Worm (Caenorhabditis elegans) whole organism, L2 larva: ENCODE measurements around the gene M03F8.5.

Source experiments
- blmp-1 ChIP-seq: sonication (generic microtip); optimal IDR thresholded peaks from 2 replicates; lab custom pipeline; 2017; ENCODE audit warnings: missing genetic modification characterization, mild to moderate bottlenecking, missing compliant biosample characterization, antibody characterized with exemption, moderate library complexity; ENCODE audit not compliant: insufficient read depth
- ceh-16 ChIP-seq: fragments of 150-350 bp; optimal IDR thresholded peaks from 2 replicates; lab custom pipeline; 2014; ENCODE audit warnings: missing biosample characterization, missing genetic modification characterization
- dmd-4 ChIP-seq: sonication (generic microtip); optimal IDR thresholded peaks from 2 replicates; lab custom pipeline; 2017; ENCODE audit warnings: missing biosample characterization, missing genetic modification characterization
- lin-11 ChIP-seq: fragments of 150-350 bp; sonication (generic microtip); optimal IDR thresholded peaks from 2 replicates; lab custom pipeline; 2014; ENCODE audit warnings: missing biosample characterization, missing genetic modification characterization, inconsistent platforms, mixed read lengths
- lin-39 ChIP-seq: fragments of 150-350 bp; optimal IDR thresholded peaks from 2 replicates; lab custom pipeline; 2014; ENCODE audit warnings: missing biosample characterization, missing genetic modification reagents, missing genetic modification characterization
- mab-5 ChIP-seq: fragments of 150-350 bp; optimal IDR thresholded peaks from 2 replicates; lab custom pipeline; 2014; ENCODE audit warnings: missing biosample characterization, missing genetic modification characterization
- mdl-1 ChIP-seq, 2 experiments: fragments of 150-350 bp in 1 of 2; sonication (generic microtip) in 1 of 2; optimal IDR thresholded peaks; 2 replicates each; lab custom pipeline; 2017; ENCODE audit warnings: missing biosample characterization in 2 of 2, missing genetic modification characterization in 2 of 2
- nhr-23 ChIP-seq: fragments of 150-350 bp; optimal IDR thresholded peaks from 2 replicates; lab custom pipeline; 2014; ENCODE audit warnings: missing biosample characterization, missing genetic modification reagents, missing genetic modification characterization
- skn-1 ChIP-seq: sonication (generic microtip); optimal IDR thresholded peaks from 2 replicates; lab custom pipeline; 2017; ENCODE audit warnings: missing biosample characterization, missing genetic modification characterization
- sma-3 ChIP-seq: sonication (generic microtip); optimal IDR thresholded peaks from 2 replicates; lab custom pipeline; 2016; ENCODE audit warnings: missing genetic modification reagents, missing genetic modification characterization, missing compliant biosample characterization
- snpc-4 ChIP-seq: fragments of 150-350 bp; optimal IDR thresholded peaks from 2 replicates; lab custom pipeline; 2014; ENCODE audit warnings: missing biosample characterization, missing genetic modification characterization
- unc-55 ChIP-seq: fragments of 150-350 bp; sonication (generic microtip); optimal IDR thresholded peaks from 3 replicates; lab custom pipeline; 2014; ENCODE audit warnings: missing biosample characterization, missing genetic modification reagents, missing genetic modification characterization

- TF ChIP-seq skn-1 (tag; lab: Kevin White, UChicago) (no peak), ceh-16 (tag; lab: Kevin White, UChicago) (no peak), nhr-23 (tag; lab: Kevin White, UChicago) (no peak), blmp-1 (tag; lab: Kevin White, UChicago) (no peak), dmd-4 (tag; lab: Kevin White, UChicago) (no peak), lin-11 (tag; lab: Kevin White, UChicago) (no peak), snpc-4 (tag; lab: Kevin White, UChicago) (no peak), unc-55 (GFP tag; lab: Kevin White, UChicago) (no peak), mdl-1 (tag; optimal IDR thresholded peaks at IDR 0.05; lab: Kevin White, UChicago) (no peak), sma-3 (GFP tag; lab: Kevin White, UChicago) (no peak), lin-39 (no peak), mab-5 (tag; lab: Kevin White, UChicago) (no peak)
Measured at ce11 chrV:5899940-5900339, 36.7 kb downstream of the M03F8.5 start, which contains the start of gene srd-16.
